Worm (Caenorhabditis elegans) whole organism, L3 larva: ENCODE results near the gene R193.1.
A peak's percentile ranks its signal among the peaks of the same experiment; 100 is the strongest.

Experiments
- R02D3.7 ChIP-seq: fragments of 150-350 bp; optimal IDR thresholded peaks from 2 replicates; lab custom pipeline; 2014; ENCODE audit warnings: missing biosample characterization, missing genetic modification characterization
- ZK546.5 ChIP-seq: sonication (generic microtip); optimal IDR thresholded peaks from 2 replicates; lab custom pipeline; 2017; ENCODE audit warnings: missing biosample characterization, missing genetic modification characterization
- aly-2 ChIP-seq: fragments of 150-350 bp; optimal IDR thresholded peaks from 2 replicates; lab custom pipeline; 2014; ENCODE audit warnings: missing biosample characterization, missing genetic modification characterization
- ama-1 ChIP-seq: fragments of 150-350 bp; optimal IDR thresholded peaks from 2 replicates; lab custom pipeline; 2018
- ceh-16 ChIP-seq: sonication (generic microtip); optimal IDR thresholded peaks from 2 replicates; lab custom pipeline; 2017; ENCODE audit warnings: missing biosample characterization, missing genetic modification characterization
- ceh-28 ChIP-seq: fragments of 150-350 bp; optimal IDR thresholded peaks from 2 replicates; lab custom pipeline; 2014; ENCODE audit warnings: missing biosample characterization, missing genetic modification reagents, missing genetic modification characterization
- ceh-82 ChIP-seq: fragments of 150-350 bp; optimal IDR thresholded peaks from 2 replicates; lab custom pipeline; 2014; ENCODE audit warnings: missing biosample characterization, missing genetic modification characterization
- ceh-9 ChIP-seq: sonication (generic microtip); optimal IDR thresholded peaks from 2 replicates; lab custom pipeline; 2018; ENCODE audit warnings: missing biosample characterization, missing genetic modification characterization
- daf-12 ChIP-seq: fragments of 150-350 bp; optimal IDR thresholded peaks from 2 replicates; lab custom pipeline; 2014; ENCODE audit warnings: missing biosample characterization, missing genetic modification reagents, missing genetic modification characterization
- egl-27 ChIP-seq: sonication (generic microtip); optimal IDR thresholded peaks from 4 replicates; lab custom pipeline; 2017; ENCODE audit warnings: missing biosample characterization, missing genetic modification reagents, missing genetic modification characterization
- egl-5 ChIP-seq: fragments of 150-350 bp; optimal IDR thresholded peaks from 2 replicates; lab custom pipeline; 2017; ENCODE audit warnings: missing biosample characterization, missing genetic modification reagents, missing genetic modification characterization, inconsistent platforms
- elt-1 ChIP-seq: fragments of 150-350 bp; optimal IDR thresholded peaks from 2 replicates; lab custom pipeline; 2014; ENCODE audit warnings: missing biosample characterization, missing genetic modification characterization
- elt-2 ChIP-seq: sonication (generic microtip); optimal IDR thresholded peaks from 2 replicates; lab custom pipeline; 2016; ENCODE audit warnings: missing genetic modification reagents, mild to moderate bottlenecking, missing genetic modification characterization, missing compliant biosample characterization
- elt-3 ChIP-seq, 3 experiments: fragments of 150-350 bp in 1 of 3; sonication (generic microtip) in 2 of 3; optimal IDR thresholded peaks; 2 replicates in 2 of 3; 4 replicates in 1 of 3; lab custom pipeline; 2014 to 2017; ENCODE audit warnings: missing biosample characterization in 3 of 3, missing genetic modification characterization in 3 of 3
- eor-1 ChIP-seq, 2 experiments: fragments of 150-350 bp; optimal IDR thresholded peaks; 2 replicates each; lab custom pipeline; 2014 to 2018; ENCODE audit warnings: missing biosample characterization in 2 of 2, missing genetic modification characterization in 2 of 2
- fkh-10 ChIP-seq: sonication (generic microtip); optimal IDR thresholded peaks from 2 replicates; lab custom pipeline; 2017; ENCODE audit warnings: missing biosample characterization, missing genetic modification reagents, missing genetic modification characterization
- fos-1 ChIP-seq: fragments of 150-350 bp; optimal IDR thresholded peaks from 2 replicates; lab custom pipeline; 2014; ENCODE audit warnings: missing biosample characterization, missing genetic modification characterization
- jun-1 ChIP-seq: fragments of 150-350 bp; optimal IDR thresholded peaks from 2 replicates; lab custom pipeline; 2014; ENCODE audit warnings: missing biosample characterization, missing genetic modification reagents, missing genetic modification characterization
- lin-15B ChIP-seq: fragments of 150-350 bp; optimal IDR thresholded peaks from 2 replicates; lab custom pipeline; 2014; ENCODE audit warnings: missing biosample characterization, missing genetic modification characterization
- lin-39 ChIP-seq: fragments of 150-350 bp; optimal IDR thresholded peaks from 2 replicates; lab custom pipeline; 2018; ENCODE audit warnings: missing biosample characterization, missing genetic modification reagents, missing genetic modification characterization
- mdl-1 ChIP-seq: fragments of 150-350 bp; optimal IDR thresholded peaks from 2 replicates; lab custom pipeline; 2014; ENCODE audit warnings: missing biosample characterization, missing genetic modification characterization
- mml-1 ChIP-seq: fragments of 150-350 bp; sonication (generic microtip); optimal IDR thresholded peaks from 3 replicates; lab custom pipeline; 2014; ENCODE audit warnings: missing biosample characterization, missing genetic modification characterization
- nfya-1 ChIP-seq: sonication (generic microtip); optimal IDR thresholded peaks from 2 replicates; lab custom pipeline; 2017; ENCODE audit warnings: missing genetic modification characterization, mild to moderate bottlenecking, missing compliant biosample characterization, antibody characterized with exemption, moderate library complexity; ENCODE audit not compliant: insufficient read depth
- nhr-11 ChIP-seq: fragments of 150-350 bp; optimal IDR thresholded peaks from 2 replicates; lab custom pipeline; 2014; ENCODE audit warnings: missing biosample characterization, missing genetic modification characterization
- nhr-12 ChIP-seq: fragments of 150-350 bp; optimal IDR thresholded peaks from 2 replicates; lab custom pipeline; 2014; ENCODE audit warnings: missing biosample characterization, missing genetic modification characterization
- nhr-23 ChIP-seq: fragments of 150-350 bp; optimal IDR thresholded peaks from 2 replicates; lab custom pipeline; 2014; ENCODE audit warnings: missing biosample characterization, missing genetic modification reagents, missing genetic modification characterization
- nhr-25 ChIP-seq: sonication (generic microtip); optimal IDR thresholded peaks from 2 replicates; lab custom pipeline; 2017; ENCODE audit warnings: missing biosample characterization, missing genetic modification characterization
- nhr-28 ChIP-seq: fragments of 150-350 bp; optimal IDR thresholded peaks from 2 replicates; lab custom pipeline; 2014; ENCODE audit warnings: missing biosample characterization, missing genetic modification characterization
- nhr-43 ChIP-seq: sonication (generic microtip); optimal IDR thresholded peaks from 2 replicates; lab custom pipeline; 2016; ENCODE audit warnings: mild to moderate bottlenecking, missing genetic modification characterization, missing compliant biosample characterization; ENCODE audit not compliant: poor library complexity, severe bottlenecking
- nhr-67 ChIP-seq: fragments of 150-350 bp; optimal IDR thresholded peaks from 2 replicates; lab custom pipeline; 2014; ENCODE audit warnings: missing biosample characterization, missing genetic modification characterization
- pqm-1 ChIP-seq: fragments of 150-350 bp; optimal IDR thresholded peaks from 2 replicates; lab custom pipeline; 2017; ENCODE audit warnings: missing biosample characterization, missing genetic modification characterization, inconsistent platforms
- sea-2 ChIP-seq: fragments of 150-350 bp; sonication (generic microtip); optimal IDR thresholded peaks from 4 replicates; lab custom pipeline; 2014; ENCODE audit warnings: missing biosample characterization, missing genetic modification reagents, missing genetic modification characterization
- skn-1 ChIP-seq: fragments of 150-350 bp; optimal IDR thresholded peaks from 2 replicates; lab custom pipeline; 2014; ENCODE audit warnings: missing biosample characterization, missing genetic modification characterization
- tbx-2 ChIP-seq: sonication (generic microtip); optimal IDR thresholded peaks from 2 replicates; lab custom pipeline; 2016; ENCODE audit warnings: mild to moderate bottlenecking, missing genetic modification characterization, missing compliant biosample characterization
- unc-39 ChIP-seq: sonication (generic microtip); optimal IDR thresholded peaks from 4 replicates; lab custom pipeline; 2017; ENCODE audit warnings: missing biosample characterization, missing genetic modification characterization
- unc-62 ChIP-seq: fragments of 150-350 bp; sonication (generic microtip); optimal IDR thresholded peaks from 4 replicates; lab custom pipeline; 2014; ENCODE audit warnings: missing biosample characterization, missing genetic modification reagents, missing genetic modification characterization
- ztf-11 ChIP-seq: fragments of 150-350 bp; optimal IDR thresholded peaks from 2 replicates; lab custom pipeline; 2014; ENCODE audit warnings: missing biosample characterization, missing genetic modification characterization
- ztf-4 ChIP-seq: fragments of 150-350 bp; optimal IDR thresholded peaks from 2 replicates; lab custom pipeline; 2014; ENCODE audit warnings: missing biosample characterization, missing genetic modification characterization

Gene R193.1

DNA sequence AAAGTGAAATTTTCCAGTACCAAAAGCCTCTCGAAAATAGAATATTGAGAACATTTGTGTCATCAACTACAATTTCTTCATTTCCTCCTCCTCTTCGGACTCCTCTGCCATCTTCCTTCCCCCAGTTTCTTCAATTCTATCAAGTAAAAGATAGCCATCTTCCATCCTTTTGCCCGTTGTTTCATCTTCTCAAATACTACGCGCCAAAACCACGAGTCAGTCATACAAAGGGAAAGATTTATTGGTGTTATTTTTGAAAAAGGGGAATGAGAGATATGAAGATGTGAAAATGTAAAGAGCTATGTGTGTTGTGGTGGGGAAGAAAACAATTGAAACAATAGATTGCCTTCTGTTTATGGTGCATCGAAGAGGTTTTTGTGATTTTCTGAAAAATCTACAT is 32.5 kb upstream of the R193.1 start:
- TF ChIP-seq mml-1 (tag; lab: Kevin White, UChicago) (no peak), daf-12 (tag; lab: Kevin White, UChicago) (no peak), nhr-25 (peak; percentile 14), elt-3 (tag; optimal IDR thresholded peaks at IDR 0.05; lab: Kevin White, UChicago) (no peak), lin-39 (peak; percentile 28), nfya-1 (peak; percentile 61), mdl-1 (tag; lab: Kevin White, UChicago) (no peak), ama-1 (lab: Kevin White, UChicago) (peak; percentile 7), elt-1 (tag; lab: Kevin White, UChicago) (peak; percentile 87), nhr-23 (tag; lab: Kevin White, UChicago) (no peak), sea-2 (GFP tag; lab: Kevin White, UChicago) (no peak), unc-62 (GFP tag; lab: Kevin White, UChicago) (peak; percentile 18), pqm-1 (no peak), egl-27 (tag; lab: Kevin White, UChicago) (no peak), ceh-9 (tag; lab: Kevin White, UChicago) (no peak), egl-5 (tag; lab: Kevin White, UChicago) (peak; percentile 64)

- TF ChIP-seq ztf-4 (tag; lab: Kevin White, UChicago) (no peak), nhr-25 (peak; percentile 3), lin-39 (no peak)
Observed at ce11 chrX:1123471-1123870, 31.3 kb upstream of the R193.1 start.

DNA sequence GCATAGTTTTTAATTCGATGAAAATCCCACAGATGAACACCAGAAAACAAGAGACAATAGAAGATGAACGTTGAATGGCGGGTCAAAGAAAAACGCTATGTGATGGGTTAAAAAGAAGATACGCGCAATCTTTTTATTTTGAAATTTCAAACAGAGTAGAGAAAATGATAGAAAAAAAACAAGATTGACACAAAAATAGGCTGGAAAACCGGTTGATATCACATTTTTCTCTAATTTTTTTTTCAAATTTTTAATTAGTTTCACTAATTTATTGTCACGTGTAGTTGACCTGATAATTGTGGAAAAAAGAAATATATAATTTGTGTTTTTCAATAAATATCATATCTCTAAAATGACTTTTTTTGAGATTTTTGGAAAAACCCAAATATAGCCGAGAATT is 30.6 kb upstream of the R193.1 start, which contains the start of gene C05D9.9:
Gene C05D9.9 (minus strand): TSS at position 101 of the 400 bp plus-strand sequence.
- TF ChIP-seq mdl-1 (tag; lab: Kevin White, UChicago) (no peak), R02D3.7 (tag; lab: Kevin White, UChicago) (no peak), skn-1 (no peak), eor-1 (tag; optimal IDR thresholded peaks at IDR 0.05; lab: Kevin White, UChicago) (no peak)

ce11 chrX:1125426-1125825 is 29.3 kb upstream of the R193.1 start, which contains the start of gene lmp-2:
Gene lmp-2 (plus strand): TSS chrX:1125615.
- peak; percentile 45 for TF ChIP-seq pqm-1
- peak; percentile 83 for TF ChIP-seq elt-2 (tag; lab: Kevin White, UChicago)
- TF ChIP-seq R02D3.7 (tag; lab: Kevin White, UChicago): no peak
- TF ChIP-seq ceh-82 (tag; lab: Kevin White, UChicago): no peak

ce11 chrX:1126207-1126606 is 28.5 kb upstream of the R193.1 start:
- no peak for TF ChIP-seq lin-15B (tag; lab: Kevin White, UChicago)
- TF ChIP-seq elt-2 (tag; lab: Kevin White, UChicago): no peak
- no peak for TF ChIP-seq ztf-11 (tag; lab: Kevin White, UChicago)
- TF ChIP-seq ceh-16 (tag; lab: Kevin White, UChicago): no peak
- no peak for TF ChIP-seq eor-1 (tag; optimal IDR thresholded peaks at IDR 0.05; lab: Kevin White, UChicago)
- TF ChIP-seq nfya-1: no peak
- TF ChIP-seq ama-1 (lab: Kevin White, UChicago): no peak
- no peak for TF ChIP-seq aly-2 (tag; lab: Kevin White, UChicago)
- TF ChIP-seq ceh-28: no peak
- TF ChIP-seq jun-1 (tag; lab: Kevin White, UChicago): no peak
- no peak for TF ChIP-seq sea-2 (GFP tag; lab: Kevin White, UChicago)
- no peak for TF ChIP-seq egl-5 (tag; lab: Kevin White, UChicago)
- TF ChIP-seq nhr-28 (tag; lab: Kevin White, UChicago): no peak
- no peak for TF ChIP-seq ztf-4 (tag; lab: Kevin White, UChicago)
- no peak for TF ChIP-seq ceh-82 (tag; lab: Kevin White, UChicago)
- no peak for TF ChIP-seq nhr-67 (tag; lab: Kevin White, UChicago)
- TF ChIP-seq nhr-25: no peak
- TF ChIP-seq nhr-11 (tag; lab: Kevin White, UChicago): no peak
- TF ChIP-seq R02D3.7 (tag; lab: Kevin White, UChicago): no peak

- TF ChIP-seq nhr-25 (peak; percentile 74), unc-62 (GFP tag; lab: Kevin White, UChicago) (no peak), nhr-43 (peak; percentile 38), mdl-1 (tag; lab: Kevin White, UChicago) (peak; percentile 0), ceh-9 (tag; lab: Kevin White, UChicago) (no peak), eor-1 (tag; optimal IDR thresholded peaks at IDR 0.05; lab: Kevin White, UChicago) (no peak), egl-27 (tag; lab: Kevin White, UChicago) (no peak), ztf-4 (tag; lab: Kevin White, UChicago) (no peak), ceh-16 (tag; lab: Kevin White, UChicago) (no peak), elt-1 (tag; lab: Kevin White, UChicago) (no peak), elt-3 (tag; optimal IDR thresholded peaks at IDR 0.05; lab: Kevin White, UChicago) (no peak), ceh-28 (peak; percentile 9), tbx-2 (tag; lab: Kevin White, UChicago) (no peak), mml-1 (tag; lab: Kevin White, UChicago) (no peak), nhr-12 (tag; lab: Kevin White, UChicago) (no peak), fos-1 (tag; lab: Kevin White, UChicago) (peak; percentile 10), lin-39 (peak; percentile 70), ZK546.5 (no peak), lin-15B (tag; lab: Kevin White, UChicago) (peak; percentile 57), R02D3.7 (tag; lab: Kevin White, UChicago) (no peak), sea-2 (GFP tag; lab: Kevin White, UChicago) (no peak), ztf-11 (tag; lab: Kevin White, UChicago) (no peak), nhr-11 (tag; lab: Kevin White, UChicago) (no peak), fkh-10 (no peak), jun-1 (tag; lab: Kevin White, UChicago) (peak; percentile 61), unc-39 (tag; lab: Kevin White, UChicago) (no peak)
Observed at ce11 chrX:1128503-1129036, 26.2 kb upstream of the R193.1 start, which contains the start of gene snx-1. Gene snx-1 (plus strand): TSS chrX:1128986.
